Worm (Caenorhabditis elegans): ENCODE data around the gene srv-28.

srv-28 gene

ce11 chrIV:6294081-6294480, 30.9 kb upstream of the srv-28 start, which contains the start of gene hil-2 (continued):
- TF ChIP-seq fkh-10 (GFP tag; optimal IDR thresholded peaks at IDR 0.05) (no peak), blmp-1 (tag; optimal IDR thresholded peaks at IDR 0.05) (no peak), dpl-1 (GFP tag; optimal IDR thresholded peaks at IDR 0.05) (peak in 1 of 3 experiments; percentile 13), hlh-17 (GFP tag; optimal IDR thresholded peaks at IDR 0.05; ENCODE audit: borderline replicate concordance) (no peak), C34B4.2 (tag; optimal IDR thresholded peaks at IDR 0.05) (no peak), swsn-7 (tag; optimal IDR thresholded peaks at IDR 0.05) (peak; percentile 40), unc-130 (tag; optimal IDR thresholded peaks at IDR 0.05) (no peak), isw-1 (GFP tag; IDR thresholded peaks at IDR 0.05) (no peak), lin-13 (GFP tag; optimal IDR thresholded peaks at IDR 0.05) (no peak), dsc-1 (tag; optimal IDR thresholded peaks at IDR 0.05) (no peak), aly-2 (tag; optimal IDR thresholded peaks at IDR 0.05) (no peak), tlp-1 (tag; optimal IDR thresholded peaks at IDR 0.05) (no peak)

- TF ChIP-seq hlh-17 (GFP tag; optimal IDR thresholded peaks at IDR 0.05; ENCODE audit: borderline replicate concordance) (no peak), lin-35 (GFP tag; optimal IDR thresholded peaks at IDR 0.05) (no peak), nhr-19 (GFP tag; conservative IDR thresholded peaks at IDR 0.05) (no peak), unc-98 (GFP tag; IDR thresholded peaks at IDR 0.05) (no peak), ceh-90 (tag; optimal IDR thresholded peaks at IDR 0.05) (no peak), mdl-1 (tag; optimal IDR thresholded peaks at IDR 0.05) (no peak), vab-15 (tag; optimal IDR thresholded peaks at IDR 0.05) (no peak), C34B4.2 (tag; optimal IDR thresholded peaks at IDR 0.05) (no peak), unc-62 (GFP tag; optimal IDR thresholded peaks at IDR 0.05) (no peak), snpc-4 (tag; optimal IDR thresholded peaks at IDR 0.05) (no peak), Y116A8C.19 (tag; optimal IDR thresholded peaks at IDR 0.05; ENCODE audit: borderline replicate concordance) (no peak)
Measured at ce11 chrIV:6290741-6291140, 27.6 kb upstream of the srv-28 start, which contains the start of gene srv-24. srv-24 (minus strand) TSS chrIV:6290841.

- TF ChIP-seq nhr-84 (tag; optimal IDR thresholded peaks at IDR 0.05) (no peak), unc-130 (tag; optimal IDR thresholded peaks at IDR 0.05) (no peak), elt-2 (tag; optimal IDR thresholded peaks at IDR 0.05) (no peak), swsn-7 (tag; optimal IDR thresholded peaks at IDR 0.05) (no peak), ceh-88 (GFP tag; IDR thresholded peaks at IDR 0.05) (no peak), zag-1 (tag; optimal IDR thresholded peaks at IDR 0.05) (no peak), efl-1 (optimal IDR thresholded peaks at IDR 0.05) (no peak), efl-1 (GFP tag; optimal IDR thresholded peaks at IDR 0.05 in 1 of 2) (no peak), ets-5 (GFP tag; IDR thresholded peaks at IDR 0.05) (no peak), skn-1 (tag; optimal IDR thresholded peaks at IDR 0.05) (no peak), tbx-2 (tag; optimal IDR thresholded peaks at IDR 0.05) (no peak), vab-15 (tag; optimal IDR thresholded peaks at IDR 0.05) (no peak), nhr-90 (tag; optimal IDR thresholded peaks at IDR 0.05; ENCODE audit: poor library complexity) (no peak), nhr-47 (tag; optimal IDR thresholded peaks at IDR 0.05) (no peak), fkh-8 (tag; optimal IDR thresholded peaks at IDR 0.05) (no peak), ama-1 (optimal IDR thresholded peaks at IDR 0.05) (no peak), nhr-71 (tag; optimal IDR thresholded peaks at IDR 0.05) (no peak)
Measured at ce11 chrIV:6284277-6284676, 21.1 kb upstream of the srv-28 start, which contains the start of gene ops-1. ops-1 (minus strand) TSS chrIV:6284377.

ce11 chrIV:6282143-6282542, 19.0 kb upstream of the srv-28 start, which contains the start of gene srv-32:
srv-32 (minus strand) TSS chrIV:6282243.
- TF ChIP-seq efl-3 (GFP tag; optimal IDR thresholded peaks at IDR 0.05) (no peak), nhr-85 (tag) (no peak), fos-1 (tag; optimal IDR thresholded peaks at IDR 0.05) (no peak), sup-37 (GFP tag; optimal IDR thresholded peaks at IDR 0.05) (no peak), lin-35 (GFP tag; optimal IDR thresholded peaks at IDR 0.05) (no peak), lsy-2 (tag; optimal IDR thresholded peaks at IDR 0.05) (no peak), hlh-17 (GFP tag; optimal IDR thresholded peaks at IDR 0.05; ENCODE audit: borderline replicate concordance) (no peak), ceh-63 (GFP tag; optimal IDR thresholded peaks at IDR 0.05) (no peak), efl-1 (optimal IDR thresholded peaks at IDR 0.05) (no peak), efl-1 (GFP tag; optimal IDR thresholded peaks at IDR 0.05 in 1 of 2) (no peak), fkh-10 (GFP tag; optimal IDR thresholded peaks at IDR 0.05) (no peak), ceh-8 (GFP tag; optimal IDR thresholded peaks at IDR 0.05) (no peak), ceh-90 (tag; optimal IDR thresholded peaks at IDR 0.05) (no peak), rnt-1 (tag; optimal IDR thresholded peaks at IDR 0.05) (no peak), lin-13 (GFP tag; optimal IDR thresholded peaks at IDR 0.05) (no peak), mab-9 (GFP tag; IDR thresholded peaks at IDR 0.05) (no peak), isw-1 (GFP tag; IDR thresholded peaks at IDR 0.05) (no peak), sox-4 (tag; optimal IDR thresholded peaks at IDR 0.05) (no peak), irx-1 (tag; optimal IDR thresholded peaks at IDR 0.05) (no peak), elt-2 (tag; optimal IDR thresholded peaks at IDR 0.05) (no peak)

Data from whole organism, L1 larva.